Fruit fly (Drosophila melanogaster): ENCODE results near the gene Rbp1.

The Rbp1 gene

dm6 chr3R:10832526-10833165, 48.5 kb downstream of the Rbp1 start (continued):
- TF ChIP-seq CG11762 (GFP tag; optimal IDR thresholded peaks at IDR 0.05; ENCODE audit: insufficient read depth) (peak; percentile 87), CG8632 (GFP tag; optimal IDR thresholded peaks at IDR 0.05) (peak; percentile 19), Ets21C (GFP tag; optimal IDR thresholded peaks at IDR 0.05) (no peak), CG31627 (GFP tag; optimal IDR thresholded peaks at IDR 0.05) (no peak), Ets96B (tag; optimal IDR thresholded peaks at IDR 0.05) (peak; percentile 93), ss (GFP tag; optimal IDR thresholded peaks at IDR 0.05) (peak; percentile 83 to 91), topi (GFP tag; optimal IDR thresholded peaks at IDR 0.05) (peak; percentile 48), Lpt (GFP tag; optimal IDR thresholded peaks at IDR 0.05) (peak; percentile 92), CG7368 (GFP tag; optimal IDR thresholded peaks at IDR 0.05) (peak; percentile 73)

- peak; percentile 94 for TF ChIP-seq CG7368 (GFP tag; optimal IDR thresholded peaks at IDR 0.05)
- peak; percentile 97 for TF ChIP-seq acj6 (GFP tag; optimal IDR thresholded peaks at IDR 0.05)
- TF ChIP-seq salr (GFP tag; optimal IDR thresholded peaks at IDR 0.05), result peak; percentile 88 to 93
- peak; percentile 97 for TF ChIP-seq CG15336 (GFP tag; IDR thresholded peaks at IDR 0.05)
- peak; percentile 90 for TF ChIP-seq Sox14 (GFP tag; optimal IDR thresholded peaks at IDR 0.05)
- peak; percentile 95 for TF ChIP-seq CG8632 (GFP tag; optimal IDR thresholded peaks at IDR 0.05)
- TF ChIP-seq Sox15 (GFP tag; optimal IDR thresholded peaks at IDR 0.05), result peak; percentile 90
- TF ChIP-seq CG10669 (GFP tag; optimal IDR thresholded peaks at IDR 0.05), result peak; percentile 92
- peak; percentile 98 for TF ChIP-seq CG3919 (GFP tag; optimal IDR thresholded peaks at IDR 0.05)
- TF ChIP-seq CG16779 (tag; optimal IDR thresholded peaks at IDR 0.05), result peak; percentile 94
- peak; percentile 96 for TF ChIP-seq CG6854 (GFP tag; optimal IDR thresholded peaks at IDR 0.05)
- TF ChIP-seq Met (GFP tag; optimal IDR thresholded peaks at IDR 0.05), result peak; percentile 94
- peak; percentile 96 for TF ChIP-seq CG6808 (GFP tag; optimal IDR thresholded peaks at IDR 0.05)
- peak; percentile 95 for TF ChIP-seq spab (GFP tag; optimal IDR thresholded peaks at IDR 0.05)
- TF ChIP-seq lz (GFP tag; optimal IDR thresholded peaks at IDR 0.05), result peak; percentile 95
- TF ChIP-seq Gug (GFP tag; IDR thresholded peaks at IDR 0.05), result peak; percentile 88
- peak; percentile 93 for TF ChIP-seq dsx (GFP tag; optimal IDR thresholded peaks at IDR 0.05; ENCODE audit: poor library complexity, severe bottlenecking)
- peak; percentile 93 for TF ChIP-seq pdm3 (GFP tag; optimal IDR thresholded peaks at IDR 0.05)
- TF ChIP-seq CG1621 (tag; optimal IDR thresholded peaks at IDR 0.05), result peak; percentile 94
- peak; percentile 95 to 98 for TF ChIP-seq ss (GFP tag; optimal IDR thresholded peaks at IDR 0.05)
- peak; percentile 86 for TF ChIP-seq CG31627 (GFP tag; optimal IDR thresholded peaks at IDR 0.05)
- TF ChIP-seq CG11294 (GFP tag; IDR thresholded peaks at IDR 0.05), result peak; percentile 89
- peak; percentile 93 for TF ChIP-seq CG4318 (GFP tag; optimal IDR thresholded peaks at IDR 0.05)
- peak; percentile 92 for TF ChIP-seq CG8319 (GFP tag; optimal IDR thresholded peaks at IDR 0.05)
- TF ChIP-seq CG6792 (GFP tag; optimal IDR thresholded peaks at IDR 0.05), result peak; percentile 97
- peak; percentile 95 for TF ChIP-seq CG34406 (GFP tag; optimal IDR thresholded peaks at IDR 0.05)
- TF ChIP-seq Hr4 (GFP tag; optimal IDR thresholded peaks at IDR 0.05), result peak; percentile 95
- peak; percentile 93 for TF ChIP-seq fd59A (GFP tag; optimal IDR thresholded peaks at IDR 0.05)
- TF ChIP-seq CG3032 (tag; optimal IDR thresholded peaks at IDR 0.05), result peak; percentile 94
- peak; percentile 97 for TF ChIP-seq CG8119 (GFP tag; IDR thresholded peaks at IDR 0.05)
- peak; percentile 92 for TF ChIP-seq CG11902 (GFP tag; optimal IDR thresholded peaks at IDR 0.05)
- peak; percentile 97 for TF ChIP-seq OdsH (GFP tag; optimal IDR thresholded peaks at IDR 0.05)
- peak; percentile 92 for TF ChIP-seq CG9139 (GFP tag; optimal IDR thresholded peaks at IDR 0.05)
- TF ChIP-seq topi (GFP tag; optimal IDR thresholded peaks at IDR 0.05), result peak; percentile 96
- TF ChIP-seq Eip75B (GFP tag; optimal IDR thresholded peaks at IDR 0.05), result peak; percentile 97
- peak; percentile 86 for TF ChIP-seq Ets21C (GFP tag; optimal IDR thresholded peaks at IDR 0.05)
- peak; percentile 96 for TF ChIP-seq CG32006 (GFP tag; optimal IDR thresholded peaks at IDR 0.05)
- TF ChIP-seq achi (GFP tag; optimal IDR thresholded peaks at IDR 0.05), result peak; percentile 96
- TF ChIP-seq Smox (GFP tag; optimal IDR thresholded peaks at IDR 0.05), result peak; percentile 92
- TF ChIP-seq esn (GFP tag; optimal IDR thresholded peaks at IDR 0.05), result peak; percentile 96
- peak; percentile 95 for TF ChIP-seq cyc (GFP tag; optimal IDR thresholded peaks at IDR 0.05)
- no peak for TF ChIP-seq fkh (GFP tag; optimal IDR thresholded peaks at IDR 0.05)
- TF ChIP-seq svp (GFP tag), result peak; percentile 99
- peak; percentile 97 for TF ChIP-seq eg (GFP tag; IDR thresholded peaks at IDR 0.05)
- TF ChIP-seq Eip78C (GFP tag), result peak; percentile 99
Observed at dm6 chr3R:10834893-10835292, 50.7 kb downstream of the Rbp1 start.

Measured in whole organism, prepupa.